Worm (Caenorhabditis elegans): ENCODE results near the gene C16D2.1.

C16D2.1 gene

DNA sequence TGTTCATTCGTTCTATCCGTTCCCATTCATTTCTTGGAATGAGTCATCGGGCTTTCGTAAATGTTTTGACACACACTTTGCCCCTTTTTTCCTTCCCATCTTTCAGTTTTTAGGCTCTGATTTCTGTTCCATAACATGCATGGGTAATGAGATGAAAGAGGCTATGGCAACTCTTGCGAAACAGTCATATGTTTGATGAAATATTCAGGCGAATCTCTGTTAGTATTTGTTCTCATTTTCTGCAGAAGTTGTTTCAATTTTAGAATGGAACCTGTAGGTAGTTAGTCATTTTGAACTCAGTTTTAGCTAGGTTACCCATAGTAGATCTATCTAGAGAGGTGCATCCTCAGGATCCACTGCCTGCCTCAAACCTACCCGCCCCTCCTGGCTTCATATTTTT is 16.5 kb upstream of the C16D2.1 start:
- no peak for TF ChIP-seq pqm-1 (tag; optimal IDR thresholded peaks at IDR 0.05)
- no peak for TF ChIP-seq odd-2 (tag; optimal IDR thresholded peaks at IDR 0.05)
- no peak for TF ChIP-seq ceh-2 (tag; optimal IDR thresholded peaks at IDR 0.05)
- no peak for TF ChIP-seq ceh-14 (tag; optimal IDR thresholded peaks at IDR 0.05)

DNA sequence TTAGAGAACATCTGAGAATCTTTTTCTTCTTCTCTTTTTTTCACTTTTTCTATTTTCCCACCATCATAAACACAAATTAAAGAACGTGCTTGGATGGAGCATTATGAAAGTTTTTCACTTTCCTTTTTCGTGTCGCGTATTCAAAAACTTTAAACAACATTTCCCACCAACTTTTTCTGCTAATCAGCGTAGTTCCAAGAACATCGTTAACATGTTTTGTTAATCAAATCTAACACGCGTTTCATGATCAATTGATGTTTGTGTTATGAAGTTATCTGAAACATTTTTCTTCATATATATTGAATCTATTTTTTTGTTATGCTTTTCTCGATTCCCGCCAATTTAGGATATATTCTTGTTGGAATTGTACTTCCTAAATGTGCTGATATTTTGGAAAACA is 15.8 kb upstream of the C16D2.1 start:
- no peak for TF ChIP-seq ceh-22 (tag; optimal IDR thresholded peaks at IDR 0.05)
- no peak for TF ChIP-seq zip-5 (tag; optimal IDR thresholded peaks at IDR 0.05)
- TF ChIP-seq ceh-48 (tag; optimal IDR thresholded peaks at IDR 0.05): no peak
- TF ChIP-seq ceh-31 (tag; optimal IDR thresholded peaks at IDR 0.05): no peak
- TF ChIP-seq ahr-1 (tag; optimal IDR thresholded peaks at IDR 0.05): no peak
- no peak for TF ChIP-seq gmeb-2 (tag; optimal IDR thresholded peaks at IDR 0.05)
- no peak for TF ChIP-seq pax-1 (tag; optimal IDR thresholded peaks at IDR 0.05)
- no peak for TF ChIP-seq rnt-1 (tag; optimal IDR thresholded peaks at IDR 0.05)
- no peak for TF ChIP-seq fkh-6 (tag; optimal IDR thresholded peaks at IDR 0.05)
- TF ChIP-seq dve-1 (tag; optimal IDR thresholded peaks at IDR 0.05): no peak
- TF ChIP-seq hlh-6 (tag; optimal IDR thresholded peaks at IDR 0.05): no peak

ce11 chrII:9116404-9116803 is 15.1 kb upstream of the C16D2.1 start:
- TF ChIP-seq C08G9.2 (tag; optimal IDR thresholded peaks at IDR 0.05): no peak
- no peak for TF ChIP-seq pha-2 (tag; optimal IDR thresholded peaks at IDR 0.05)

- TF ChIP-seq unc-3 (GFP tag; conservative IDR thresholded peaks at IDR 0.05): no peak
- no peak for TF ChIP-seq unc-3 (tag; optimal IDR thresholded peaks at IDR 0.05)
- no peak for TF ChIP-seq ttx-3 (tag; optimal IDR thresholded peaks at IDR 0.05)
- no peak for TF ChIP-seq hlh-13 (GFP tag; optimal IDR thresholded peaks at IDR 0.05)
- no peak for TF ChIP-seq lin-11 (tag; optimal IDR thresholded peaks at IDR 0.05)
- no peak for TF ChIP-seq madf-2 (tag; optimal IDR thresholded peaks at IDR 0.05)
- TF ChIP-seq unc-42 (tag; optimal IDR thresholded peaks at IDR 0.05): no peak
- no peak for TF ChIP-seq gmeb-2 (tag; optimal IDR thresholded peaks at IDR 0.05)
- TF ChIP-seq pha-4 (tag; optimal IDR thresholded peaks at IDR 0.05): no peak
- TF ChIP-seq nhr-11 (tag; optimal IDR thresholded peaks at IDR 0.05): no peak
These were observed 13.6 kb upstream of the C16D2.1 start for ce11 chrII:9117789-9118242.

ce11 chrII:9120329-9120728 is 11.1 kb upstream of the C16D2.1 start:
- no peak for TF ChIP-seq pat-9 (tag; optimal IDR thresholded peaks at IDR 0.05)
- no peak for TF ChIP-seq lin-11 (tag; optimal IDR thresholded peaks at IDR 0.05)
- TF ChIP-seq madf-2 (tag; optimal IDR thresholded peaks at IDR 0.05): no peak
- TF ChIP-seq unc-3 (GFP tag; conservative IDR thresholded peaks at IDR 0.05): no peak
- TF ChIP-seq unc-3 (tag; optimal IDR thresholded peaks at IDR 0.05): no peak
- no peak for TF ChIP-seq che-1 (tag; optimal IDR thresholded peaks at IDR 0.05)

DNA sequence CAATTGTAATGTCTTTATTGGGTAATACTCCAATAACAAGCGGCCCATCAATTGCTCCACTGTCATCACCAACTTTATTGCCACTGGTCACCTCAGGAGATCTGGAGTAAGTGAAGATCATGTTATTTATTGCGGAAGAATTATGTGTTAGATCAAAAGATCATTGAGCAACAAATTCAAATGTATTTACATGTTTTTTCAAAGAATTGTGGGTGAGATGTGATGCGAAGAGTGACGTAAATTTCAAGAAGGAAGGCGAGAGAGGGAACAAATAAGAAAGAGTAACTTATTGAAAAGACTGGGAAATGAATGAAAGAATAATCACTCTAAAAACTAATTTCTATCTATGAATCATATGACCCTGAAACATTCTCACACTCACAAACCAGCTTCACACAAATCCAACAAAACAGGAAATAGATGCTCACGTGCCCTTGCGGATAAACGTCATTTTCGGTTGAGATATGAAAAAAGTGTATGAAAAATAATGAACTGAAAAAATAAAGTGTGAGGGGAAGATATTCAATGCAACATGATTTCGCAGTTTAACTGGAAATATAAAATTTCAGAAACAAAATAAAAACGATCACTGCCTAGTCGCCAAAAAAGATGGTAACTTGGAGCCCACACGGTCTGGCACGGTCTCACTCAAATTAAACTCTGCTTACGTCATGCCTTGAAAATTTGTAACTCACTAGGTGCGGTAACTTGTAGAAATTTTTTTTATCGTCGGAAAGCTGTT is 10.5 kb upstream of the C16D2.1 start:
- TF ChIP-seq ceh-9 (tag; optimal IDR thresholded peaks at IDR 0.05) (no peak), pax-1 (tag; optimal IDR thresholded peaks at IDR 0.05) (no peak), dve-1 (tag; optimal IDR thresholded peaks at IDR 0.05) (no peak), Y22D7AL.16 (tag; optimal IDR thresholded peaks at IDR 0.05) (no peak), K09A11.1 (tag; optimal IDR thresholded peaks at IDR 0.05; ENCODE audit: insufficient read depth) (no peak), pha-2 (tag; optimal IDR thresholded peaks at IDR 0.05) (no peak), hlh-15 (tag; optimal IDR thresholded peaks at IDR 0.05) (no peak), ets-4 (tag; optimal IDR thresholded peaks at IDR 0.05) (no peak), ama-1 (optimal IDR thresholded peaks at IDR 0.05) (no peak)

Measured in whole organism, late embryonic.